Worm (Caenorhabditis elegans) whole organism, young adult: Measurements from ENCODE around the gene T22C8.1.

Source experiments
- B0261.1 ChIP-seq: sonication (generic microtip); optimal IDR thresholded peaks from 2 replicates; lab custom pipeline; 2016; ENCODE audit warnings: mild to moderate bottlenecking, missing genetic modification characterization, moderate library complexity, missing compliant biosample characterization
- D2030.7 ChIP-seq: fragments of 200-800 bp; sonication (Bioruptor generic); IDR thresholded peaks from 2 replicates; pipeline ENCODE4 v1.3.6; 2022; ENCODE audit warnings: missing genetic modification reagents, missing genetic modification characterization, missing compliant biosample characterization
- F22D6.2 ChIP-seq: sonication (generic microtip); optimal IDR thresholded peaks from 2 replicates; lab custom pipeline; 2016; ENCODE audit warnings: mild to moderate bottlenecking, missing genetic modification characterization, missing compliant biosample characterization
- F57A8.1 ChIP-seq: fragments of 200-800 bp; sonication (Bioruptor generic); optimal IDR thresholded peaks from 2 replicates; lab custom pipeline; 2018; ENCODE audit warnings: mild to moderate bottlenecking, missing genetic modification characterization, moderate library complexity, missing compliant biosample characterization
- K12H6.12 ChIP-seq: fragments of 200-800 bp; sonication (Bioruptor generic); optimal IDR thresholded peaks from 2 replicates; lab custom pipeline; 2018; ENCODE audit warnings: mild to moderate bottlenecking, missing genetic modification characterization, missing compliant biosample characterization
- Y53G8AR.9 ChIP-seq: fragments of 200-800 bp; sonication (Bioruptor generic); conservative IDR thresholded peaks from 2 replicates; pipeline ENCODE4 v1.3.6; 2022; ENCODE audit warnings: missing genetic modification reagents, missing genetic modification characterization, missing compliant biosample characterization
- ama-1 ChIP-seq, 3 experiments: fragments of 150-350 bp in 1 of 3; sonication (generic microtip) in 2 of 3; optimal IDR thresholded peaks; 2 replicates each; lab custom pipeline; 2014 to 2018; ENCODE audit warnings: missing biosample characterization in 2 of 3, missing genetic modification characterization in 2 of 3, missing genetic modification reagents in 2 of 3
- aptf-3 ChIP-seq: fragments of 200-800 bp; sonication (Bioruptor generic); IDR thresholded peaks from 2 replicates; pipeline ENCODE4 v1.3.6; 2022; ENCODE audit warnings: missing genetic modification characterization, missing compliant biosample characterization
- atf-7 ChIP-seq: sonication (generic microtip); optimal IDR thresholded peaks from 2 replicates; lab custom pipeline; 2017; ENCODE audit warnings: mild to moderate bottlenecking, missing genetic modification characterization, missing compliant biosample characterization
- athp-1 ChIP-seq: sonication (generic microtip); optimal IDR thresholded peaks from 2 replicates; lab custom pipeline; 2017; ENCODE audit warnings: mild to moderate bottlenecking, missing genetic modification characterization, missing compliant biosample characterization
- attf-3 ChIP-seq: fragments of 200-800 bp; sonication (Bioruptor generic); conservative IDR thresholded peaks from 2 replicates; pipeline ENCODE4 v1.3.6; 2022; ENCODE audit warnings: missing genetic modification reagents, missing genetic modification characterization, missing compliant biosample characterization
- cebp-1 ChIP-seq, 2 experiments: fragments of 200-800 bp in 1 of 2; sonication (Bioruptor generic) in 1 of 2; sonication (generic microtip) in 1 of 2; IDR thresholded peaks in 1 of 2; optimal IDR thresholded peaks in 1 of 2; 2 replicates each; pipeline versions ENCODE4 v1.3.6 to Lab custom; 2017 to 2022; ENCODE audit warnings: missing compliant biosample characterization in 2 of 2, missing genetic modification characterization in 2 of 2, mild to moderate bottlenecking in 1 of 2, missing genetic modification reagents in 1 of 2, moderate library complexity in 1 of 2
- ceh-100 ChIP-seq: fragments of 200-800 bp; sonication (Bioruptor generic); IDR thresholded peaks from 2 replicates; pipeline ENCODE4 v1.3.6; 2022; ENCODE audit warnings: missing genetic modification reagents, missing genetic modification characterization, missing compliant biosample characterization
- ceh-40 ChIP-seq: fragments of 200-800 bp; sonication (Bioruptor generic); IDR thresholded peaks from 2 replicates; pipeline ENCODE4 v1.3.6; 2022; ENCODE audit warnings: missing genetic modification characterization, missing compliant biosample characterization
- die-1 ChIP-seq: sonication (generic microtip); optimal IDR thresholded peaks from 2 replicates; lab custom pipeline; 2016; ENCODE audit warnings: missing genotype, mild to moderate bottlenecking, missing genetic modification characterization, missing compliant biosample characterization
- egl-18 ChIP-seq: fragments of 200-800 bp; sonication (Bioruptor generic); IDR thresholded peaks from 2 replicates; pipeline ENCODE4 v1.3.6; 2022; ENCODE audit warnings: missing genetic modification reagents, missing genetic modification characterization, missing compliant biosample characterization
- ets-4 ChIP-seq: fragments of 200-800 bp; sonication (Bioruptor generic); optimal IDR thresholded peaks from 2 replicates; lab custom pipeline; 2018; ENCODE audit warnings: mild to moderate bottlenecking, missing genetic modification characterization, missing compliant biosample characterization
- gei-17 ChIP-seq: fragments of 200-800 bp; sonication (Bioruptor generic); optimal IDR thresholded peaks from 2 replicates; lab custom pipeline; 2018; ENCODE audit warnings: mild to moderate bottlenecking, missing genetic modification characterization, missing compliant biosample characterization
- him-1 ChIP-seq: sonication (generic microtip); optimal IDR thresholded peaks from 2 replicates; lab custom pipeline; 2016; ENCODE audit warnings: missing genotype, missing genetic modification reagents, missing genetic modification characterization, missing compliant biosample characterization
- hmg-1.2 ChIP-seq: fragments of 200-800 bp; sonication (Bioruptor generic); IDR thresholded peaks from 2 replicates; pipeline ENCODE4 v1.3.6; 2022; ENCODE audit warnings: missing genetic modification reagents, missing genetic modification characterization, missing compliant biosample characterization
- let-607 ChIP-seq, 2 experiments: fragments of 200-800 bp in 1 of 2; sonication (Bioruptor generic) in 1 of 2; sonication (generic microtip) in 1 of 2; optimal IDR thresholded peaks; 2 replicates each; lab custom pipeline; 2016 to 2018; ENCODE audit warnings: mild to moderate bottlenecking in 2 of 2, missing compliant biosample characterization in 2 of 2, missing genetic modification characterization in 2 of 2, moderate library complexity in 2 of 2, missing genotype in 1 of 2
- lir-1 ChIP-seq: fragments of 200-800 bp; sonication (Bioruptor generic); conservative IDR thresholded peaks from 2 replicates; pipeline ENCODE4 v1.3.6; 2022; ENCODE audit warnings: missing genetic modification reagents, missing genetic modification characterization, missing compliant biosample characterization
- lsl-1 ChIP-seq: fragments of 200-800 bp; sonication (Bioruptor generic); optimal IDR thresholded peaks from 2 replicates; lab custom pipeline; 2018; ENCODE audit warnings: mild to moderate bottlenecking, missing genetic modification characterization, moderate library complexity, missing compliant biosample characterization
- mcd-1 ChIP-seq: fragments of 200-800 bp; sonication (Bioruptor generic); IDR thresholded peaks from 2 replicates; pipeline ENCODE4 v1.3.6; 2022; ENCODE audit warnings: missing genetic modification reagents, missing genetic modification characterization, missing compliant biosample characterization
- mel-28 ChIP-seq: sonication (generic microtip); optimal IDR thresholded peaks from 2 replicates; lab custom pipeline; 2016; ENCODE audit warnings: borderline replicate concordance, mild to moderate bottlenecking, missing genetic modification characterization, missing compliant biosample characterization
- mes-4 ChIP-seq: sonication (generic microtip); optimal IDR thresholded peaks from 2 replicates; lab custom pipeline; 2016; ENCODE audit warnings: missing genotype, missing genetic modification characterization, missing compliant biosample characterization
- nfya-1 ChIP-seq: sonication (generic microtip); optimal IDR thresholded peaks from 2 replicates; lab custom pipeline; 2017; ENCODE audit warnings: antibody characterized with exemption, missing compliant biosample characterization, missing genetic modification characterization, borderline replicate concordance; ENCODE audit not compliant: insufficient read depth
- nhr-120 ChIP-seq: fragments of 200-800 bp; sonication (Bioruptor generic); IDR thresholded peaks from 2 replicates; pipeline ENCODE4 v1.3.6; 2022; ENCODE audit warnings: missing genetic modification characterization, missing compliant biosample characterization
- nhr-80 ChIP-seq: sonication (generic microtip); optimal IDR thresholded peaks from 2 replicates; lab custom pipeline; 2016; ENCODE audit warnings: missing genetic modification characterization, missing compliant biosample characterization
- snpc-4 ChIP-seq, 5 experiments: fragments of 150-350 bp in 1 of 5; sonication (generic microtip) in 4 of 5; optimal IDR thresholded peaks; 2 replicates each; lab custom pipeline; 2014 to 2018; ENCODE audit warnings: missing genetic modification characterization in 5 of 5, missing biosample characterization in 3 of 5, antibody characterized with exemption in 2 of 5, mild to moderate bottlenecking in 2 of 5, missing compliant biosample characterization in 2 of 5, missing genotype in 2 of 5, moderate library complexity in 2 of 5, missing genetic modification reagents in 1 of 5
- sptf-2 ChIP-seq: fragments of 200-800 bp; sonication (Bioruptor generic); optimal IDR thresholded peaks from 2 replicates; lab custom pipeline; 2018; ENCODE audit warnings: mild to moderate bottlenecking, missing genetic modification characterization, missing compliant biosample characterization
- tlf-1 ChIP-seq: fragments of 200-800 bp; sonication (Bioruptor generic); optimal IDR thresholded peaks from 2 replicates; lab custom pipeline; 2018; ENCODE audit warnings: mild to moderate bottlenecking, missing genetic modification characterization, missing compliant biosample characterization
- ztf-22 ChIP-seq: fragments of 200-800 bp; sonication (Bioruptor generic); optimal IDR thresholded peaks from 2 replicates; lab custom pipeline; 2018; ENCODE audit warnings: mild to moderate bottlenecking, missing genetic modification characterization, moderate library complexity, missing compliant biosample characterization
- ztf-25 ChIP-seq: fragments of 200-800 bp; sonication (Bioruptor generic); IDR thresholded peaks from 2 replicates; pipeline ENCODE4 v1.3.6; 2022; ENCODE audit warnings: missing genetic modification reagents, missing genetic modification characterization, missing compliant biosample characterization
- ztf-28 ChIP-seq: fragments of 200-800 bp; sonication (Bioruptor generic); IDR thresholded peaks from 2 replicates; pipeline ENCODE4 v1.3.6; 2022; ENCODE audit warnings: missing genetic modification reagents, missing genetic modification characterization, missing compliant biosample characterization

The T22C8.1 gene

ce11 chrII:8625163-8625562 lies 12.6 kb downstream of the T22C8.1 start, which contains the start of gene sptf-2:
TSS of gene sptf-2 (plus strand) at chrII:8625459.
- no peak for TF ChIP-seq athp-1 (tag; lab: Kevin White, UChicago)
- TF ChIP-seq ceh-40 (GFP tag; lab: Robert Waterston, UW): 0 out of 2 replicates have a peak, but pooled peaks have one; percentile 4
- peak; percentile 99 for TF ChIP-seq sptf-2 (GFP tag; lab: Kevin White, UChicago)
- TF ChIP-seq ets-4 (GFP tag; lab: Kevin White, UChicago): peak; percentile 70
- no peak for TF ChIP-seq die-1 (tag; lab: Kevin White, UChicago)
- no peak for TF ChIP-seq F57A8.1
- TF ChIP-seq attf-3 (GFP tag; lab: Robert Waterston, UW): no peak
- no peak for TF ChIP-seq ztf-25
- TF ChIP-seq ztf-22: peak; percentile 23
- no peak for TF ChIP-seq cebp-1 (GFP tag; IDR thresholded peaks at IDR 0.05; lab: Robert Waterston, UW)
- TF ChIP-seq cebp-1 (tag; optimal IDR thresholded peaks at IDR 0.05; lab: Kevin White, UChicago): no peak
- TF ChIP-seq hmg-1.2 (GFP tag; lab: Robert Waterston, UW): peak; percentile 16; the same call in 1 of the 2 replicates
- peak; percentile 99 for TF ChIP-seq nhr-80 (tag; lab: Kevin White, UChicago)
- no peak for TF ChIP-seq mel-28 (tag; lab: Kevin White, UChicago)
- peak; percentile 25 for TF ChIP-seq atf-7 (tag; lab: Kevin White, UChicago)
- TF ChIP-seq ama-1 (optimal IDR thresholded peaks at IDR 0.05; lab: Kevin White, UChicago): no peak
- no peak for TF ChIP-seq ama-1 (GFP tag; optimal IDR thresholded peaks at IDR 0.05; lab: Kevin White, UChicago)
- no peak for TF ChIP-seq D2030.7 (GFP tag; lab: Robert Waterston, UW)

ce11 chrII:8626598-8626997 lies 14.0 kb downstream of the T22C8.1 start:
- TF ChIP-seq lsl-1 (GFP tag; lab: Kevin White, UChicago) (no peak), egl-18 (GFP tag; lab: Robert Waterston, UW) (no peak), him-1 (tag; lab: Kevin White, UChicago) (no peak), lir-1 (GFP tag; lab: Robert Waterston, UW) (no peak), gei-17 (GFP tag; lab: Kevin White, UChicago) (no peak), ztf-28 (GFP tag; lab: Robert Waterston, UW) (no peak), ztf-22 (no peak)

ce11 chrII:8627907-8628306 lies 15.3 kb downstream of the T22C8.1 start:
- no peak for TF ChIP-seq F22D6.2
- TF ChIP-seq mes-4: no peak
- TF ChIP-seq nhr-120 (GFP tag; lab: Robert Waterston, UW): no peak
- TF ChIP-seq B0261.1 (tag; lab: Kevin White, UChicago): no peak
- no peak for TF ChIP-seq snpc-4 (GFP tag; optimal IDR thresholded peaks at IDR 0.05; lab: Kevin White, UChicago)
- no peak for TF ChIP-seq snpc-4 (tag; optimal IDR thresholded peaks at IDR 0.05; lab: Kevin White, UChicago)
- no peak for TF ChIP-seq nfya-1 (tag; lab: Kevin White, UChicago)
- TF ChIP-seq Y53G8AR.9: no peak
- no peak for TF ChIP-seq aptf-3
- no peak for TF ChIP-seq mcd-1 (GFP tag; lab: Robert Waterston, UW)
- no peak for TF ChIP-seq tlf-1 (GFP tag; lab: Kevin White, UChicago)
- TF ChIP-seq ceh-100 (GFP tag; lab: Robert Waterston, UW): no peak
- TF ChIP-seq K12H6.12: no peak
- no peak for TF ChIP-seq let-607 (tag; optimal IDR thresholded peaks at IDR 0.05; lab: Kevin White, UChicago)
